Worm (Caenorhabditis elegans) whole organism, early embryonic: ENCODE results near the gene sru-48.

ENCODE experiments used
- B0310.2 ChIP-seq: sonication (generic microtip); optimal IDR thresholded peaks from 2 replicates; lab custom pipeline; 2016; ENCODE audit warnings: mild to moderate bottlenecking, missing genetic modification characterization, missing compliant biosample characterization
- F13C5.2 ChIP-seq: sonication (generic microtip); optimal IDR thresholded peaks from 2 replicates; lab custom pipeline; 2017; ENCODE audit warnings: mild to moderate bottlenecking, missing genetic modification characterization, inconsistent platforms, missing compliant biosample characterization
- aly-1 ChIP-seq: sonication (generic microtip); optimal IDR thresholded peaks from 2 replicates; lab custom pipeline; 2016; ENCODE audit warnings: missing genetic modification characterization, missing compliant biosample characterization
- ama-1 ChIP-seq: fragments of 150-350 bp; optimal IDR thresholded peaks from 2 replicates; lab custom pipeline; 2014
- ceh-13 ChIP-seq: fragments of 200-800 bp; sonication (Bioruptor generic); optimal IDR thresholded peaks from 2 replicates; lab custom pipeline; 2018; ENCODE audit warnings: mild to moderate bottlenecking, missing genetic modification characterization, missing compliant biosample characterization
- ceh-36 ChIP-seq: sonication (generic microtip); optimal IDR thresholded peaks from 2 replicates; lab custom pipeline; 2016; ENCODE audit warnings: missing genetic modification characterization, inconsistent platforms, missing compliant biosample characterization
- ets-7 ChIP-seq: sonication (generic microtip); optimal IDR thresholded peaks from 2 replicates; lab custom pipeline; 2016; ENCODE audit warnings: missing genotype, missing genetic modification characterization, missing compliant biosample characterization
- flt-1 ChIP-seq: fragments of 200-800 bp; sonication (Bioruptor generic); IDR thresholded peaks from 2 replicates; pipeline ENCODE4 v1.3.6; 2022; ENCODE audit warnings: missing genetic modification characterization, missing compliant biosample characterization
- hmbx-1 ChIP-seq: sonication (generic microtip); optimal IDR thresholded peaks from 2 replicates; lab custom pipeline; 2016; ENCODE audit warnings: mild to moderate bottlenecking, missing genetic modification characterization, missing compliant biosample characterization
- hmg-4 ChIP-seq: fragments of 200-800 bp; sonication (Bioruptor generic); optimal IDR thresholded peaks from 2 replicates; lab custom pipeline; 2018; ENCODE audit warnings: mild to moderate bottlenecking, missing genetic modification characterization, missing compliant biosample characterization
- hnd-1 ChIP-seq: sonication (generic microtip); optimal IDR thresholded peaks from 2 replicates; lab custom pipeline; 2016; ENCODE audit warnings: missing genetic modification characterization, missing compliant biosample characterization
- pes-1 ChIP-seq: fragments of 200-800 bp; sonication (Bioruptor generic); IDR thresholded peaks from 2 replicates; pipeline ENCODE4 v1.3.6; 2022; ENCODE audit warnings: missing genetic modification reagents, missing genetic modification characterization, missing compliant biosample characterization
- scrt-1 ChIP-seq: fragments of 200-800 bp; sonication (Bioruptor generic); IDR thresholded peaks from 2 replicates; pipeline ENCODE4 v1.3.6; 2022; ENCODE audit warnings: missing genetic modification characterization, missing compliant biosample characterization
- sea-1 ChIP-seq: fragments of 200-800 bp; sonication (Bioruptor generic); conservative IDR thresholded peaks from 2 replicates; pipeline ENCODE4 v1.3.6; 2022; ENCODE audit warnings: missing genetic modification characterization, missing compliant biosample characterization
- tbx-11 ChIP-seq: fragments of 200-800 bp; sonication (Bioruptor generic); IDR thresholded peaks from 2 replicates; pipeline ENCODE4 v1.3.6; 2022; ENCODE audit warnings: missing genetic modification characterization, missing compliant biosample characterization
- tbx-37 ChIP-seq: fragments of 200-800 bp; sonication (Bioruptor generic); conservative IDR thresholded peaks from 2 replicates; pipeline ENCODE4 v1.3.6; 2022; ENCODE audit warnings: missing genetic modification reagents, missing genetic modification characterization, missing compliant biosample characterization
- tra-4 ChIP-seq: sonication (generic microtip); optimal IDR thresholded peaks from 2 replicates; lab custom pipeline; 2017; ENCODE audit warnings: missing genetic modification characterization, missing compliant biosample characterization

Gene sru-48

DNA sequence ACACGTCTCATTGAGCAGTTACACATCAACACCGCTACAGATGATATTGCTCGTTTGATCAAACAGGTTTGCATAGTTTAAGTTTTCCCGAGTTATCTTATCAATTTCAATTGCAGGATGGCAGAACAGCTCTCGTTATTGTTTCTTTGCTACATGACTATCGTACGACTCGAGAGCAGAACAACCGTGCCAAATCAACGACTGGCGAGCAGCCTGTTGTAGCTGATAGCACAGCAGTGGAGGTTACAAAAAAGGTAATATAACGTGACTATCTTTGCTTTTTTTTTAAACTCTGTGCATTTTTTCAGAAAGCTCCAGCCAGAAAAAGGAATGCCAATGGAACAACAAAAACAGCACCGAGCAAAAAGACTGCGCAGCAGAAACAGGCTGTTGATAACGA is 22.4 kb downstream of the sru-48 start:
- TF ChIP-seq ceh-13 (GFP tag; lab: Kevin White, UChicago) (no peak), F13C5.2 (tag; lab: Kevin White, UChicago) (no peak), hmbx-1 (tag; lab: Kevin White, UChicago) (no peak), hnd-1 (no peak), hmg-4 (GFP tag; lab: Kevin White, UChicago) (no peak), ets-7 (tag; lab: Kevin White, UChicago) (no peak), ama-1 (lab: Kevin White, UChicago) (no peak), pes-1 (GFP tag; lab: Robert Waterston, UW) (no peak), scrt-1 (GFP tag; lab: Robert Waterston, UW) (no peak), sea-1 (GFP tag; lab: Robert Waterston, UW) (no peak), aly-1 (no peak), tbx-11 (GFP tag; lab: Robert Waterston, UW) (no peak), ceh-36 (tag; lab: Kevin White, UChicago) (no peak), flt-1 (no peak), B0310.2 (tag; lab: Kevin White, UChicago) (no peak), tra-4 (tag; lab: Kevin White, UChicago) (no peak)

ce11 chrX:5202923-5203322 is 22.9 kb downstream of the sru-48 start:
- no peak for TF ChIP-seq pes-1 (GFP tag; lab: Robert Waterston, UW)
- no peak for TF ChIP-seq scrt-1 (GFP tag; lab: Robert Waterston, UW)
- no peak for TF ChIP-seq F13C5.2 (tag; lab: Kevin White, UChicago)
- TF ChIP-seq tbx-37 (GFP tag; lab: Robert Waterston, UW) = no peak
- no peak for TF ChIP-seq ceh-36 (tag; lab: Kevin White, UChicago)
- no peak for TF ChIP-seq tra-4 (tag; lab: Kevin White, UChicago)

DNA sequence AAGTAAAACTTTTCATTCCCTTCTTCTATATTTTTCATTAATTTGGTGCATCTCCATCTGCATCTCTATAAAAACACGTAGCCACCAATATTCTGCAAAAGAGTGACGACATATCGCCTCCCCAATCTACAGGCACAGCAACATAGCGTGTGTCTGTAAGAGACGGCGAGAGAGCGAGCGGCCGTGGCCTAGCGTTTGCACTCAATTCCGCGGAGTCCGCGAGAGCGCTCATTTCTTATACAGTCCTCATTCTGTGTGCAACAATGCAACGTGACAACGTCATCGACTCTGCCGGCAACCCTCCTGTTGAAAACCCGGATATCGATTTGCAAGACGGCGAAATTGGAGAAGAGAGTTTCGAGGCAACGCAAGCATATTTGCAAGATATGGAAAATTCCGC is 25.6 kb downstream of the sru-48 start, which contains the start of gene H28G03.2:
Gene H28G03.2, plus strand, starts transcription at position 200 of the 400 bp plus-strand sequence.
- no peak for TF ChIP-seq hnd-1
- TF ChIP-seq ceh-36 (tag; lab: Kevin White, UChicago) = no peak
- no peak for TF ChIP-seq ama-1 (lab: Kevin White, UChicago)
- TF ChIP-seq sea-1 (GFP tag; lab: Robert Waterston, UW) = no peak
- TF ChIP-seq B0310.2 (tag; lab: Kevin White, UChicago) = no peak
- TF ChIP-seq scrt-1 (GFP tag; lab: Robert Waterston, UW) = no peak
- no peak for TF ChIP-seq pes-1 (GFP tag; lab: Robert Waterston, UW)
- no peak for TF ChIP-seq flt-1
- TF ChIP-seq hmbx-1 (tag; lab: Kevin White, UChicago) = no peak
- no peak for TF ChIP-seq tra-4 (tag; lab: Kevin White, UChicago)
- TF ChIP-seq ceh-13 (GFP tag; lab: Kevin White, UChicago) = no peak
- peak; percentile 64 for TF ChIP-seq aly-1
- TF ChIP-seq ets-7 (tag; lab: Kevin White, UChicago) = peak; percentile 28
- TF ChIP-seq F13C5.2 (tag; lab: Kevin White, UChicago) = no peak
- peak; percentile 71 for TF ChIP-seq hmg-4 (GFP tag; lab: Kevin White, UChicago)

DNA sequence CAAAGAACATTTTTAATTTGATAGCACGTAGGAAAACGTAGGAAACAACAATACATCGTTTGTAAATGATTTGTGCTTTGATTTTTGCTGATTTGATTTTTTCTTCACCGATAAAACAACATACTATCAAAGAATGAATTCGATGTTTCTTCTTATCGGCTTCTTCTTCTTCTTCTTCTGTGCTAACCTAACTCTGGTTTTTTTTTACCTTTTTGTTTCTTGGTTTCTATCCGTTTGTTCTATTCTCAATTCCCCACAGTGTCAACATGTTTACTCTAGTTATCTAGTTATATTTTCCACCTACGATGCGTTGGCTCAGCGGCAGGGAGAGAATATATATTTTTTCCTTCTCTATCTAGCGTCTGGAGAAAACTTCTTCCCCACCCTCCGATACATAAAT is 27.8 kb downstream of the sru-48 start:
- TF ChIP-seq hmbx-1 (tag; lab: Kevin White, UChicago) (no peak), tbx-37 (GFP tag; lab: Robert Waterston, UW) (no peak), ceh-13 (GFP tag; lab: Kevin White, UChicago) (no peak)

DNA sequence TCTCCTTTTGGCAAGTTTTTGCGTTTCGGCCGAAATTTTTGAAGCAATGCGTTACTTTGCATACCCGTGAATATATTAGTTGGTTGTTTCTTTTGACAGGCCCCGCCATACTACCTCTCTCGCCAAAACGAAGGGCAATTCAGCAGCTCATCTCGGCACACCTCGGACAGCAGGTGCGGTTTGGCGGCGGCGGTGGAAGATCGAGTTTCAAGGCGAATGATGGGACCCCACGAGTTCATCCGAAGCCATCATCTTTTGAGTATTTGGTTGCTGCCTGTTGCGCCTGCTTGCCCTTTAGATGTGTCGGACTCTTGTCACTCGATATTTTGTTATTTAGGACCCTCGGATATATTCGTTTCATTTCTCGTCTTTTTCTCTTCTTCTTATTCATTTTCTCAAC is 28.4 kb downstream of the sru-48 start:
- TF ChIP-seq tbx-37 (GFP tag; lab: Robert Waterston, UW) (no peak), ceh-13 (GFP tag; lab: Kevin White, UChicago) (no peak), ets-7 (tag; lab: Kevin White, UChicago) (no peak), tra-4 (tag; lab: Kevin White, UChicago) (no peak), hmg-4 (GFP tag; lab: Kevin White, UChicago) (no peak), sea-1 (GFP tag; lab: Robert Waterston, UW) (no peak), ceh-36 (tag; lab: Kevin White, UChicago) (no peak), flt-1 (no peak), aly-1 (no peak), tbx-11 (GFP tag; lab: Robert Waterston, UW) (no peak), pes-1 (GFP tag; lab: Robert Waterston, UW) (no peak), ama-1 (lab: Kevin White, UChicago) (no peak), F13C5.2 (tag; lab: Kevin White, UChicago) (no peak), hnd-1 (no peak)

ce11 chrX:5208831-5209230 is 28.9 kb downstream of the sru-48 start:
- TF ChIP-seq tbx-11 (GFP tag; lab: Robert Waterston, UW) = no peak
- no peak for TF ChIP-seq ceh-13 (GFP tag; lab: Kevin White, UChicago)
- TF ChIP-seq B0310.2 (tag; lab: Kevin White, UChicago) = no peak
- TF ChIP-seq pes-1 (GFP tag; lab: Robert Waterston, UW) = no peak
- no peak for TF ChIP-seq sea-1 (GFP tag; lab: Robert Waterston, UW)
- no peak for TF ChIP-seq hmbx-1 (tag; lab: Kevin White, UChicago)
- TF ChIP-seq scrt-1 (GFP tag; lab: Robert Waterston, UW) = no peak
- no peak for TF ChIP-seq flt-1
- no peak for TF ChIP-seq tbx-37 (GFP tag; lab: Robert Waterston, UW)
- TF ChIP-seq tra-4 (tag; lab: Kevin White, UChicago) = no peak
- TF ChIP-seq hnd-1 = no peak
- no peak for TF ChIP-seq ceh-36 (tag; lab: Kevin White, UChicago)
- no peak for TF ChIP-seq aly-1
- no peak for TF ChIP-seq ama-1 (lab: Kevin White, UChicago)
- no peak for TF ChIP-seq F13C5.2 (tag; lab: Kevin White, UChicago)
- no peak for TF ChIP-seq ets-7 (tag; lab: Kevin White, UChicago)
- TF ChIP-seq hmg-4 (GFP tag; lab: Kevin White, UChicago) = no peak

DNA sequence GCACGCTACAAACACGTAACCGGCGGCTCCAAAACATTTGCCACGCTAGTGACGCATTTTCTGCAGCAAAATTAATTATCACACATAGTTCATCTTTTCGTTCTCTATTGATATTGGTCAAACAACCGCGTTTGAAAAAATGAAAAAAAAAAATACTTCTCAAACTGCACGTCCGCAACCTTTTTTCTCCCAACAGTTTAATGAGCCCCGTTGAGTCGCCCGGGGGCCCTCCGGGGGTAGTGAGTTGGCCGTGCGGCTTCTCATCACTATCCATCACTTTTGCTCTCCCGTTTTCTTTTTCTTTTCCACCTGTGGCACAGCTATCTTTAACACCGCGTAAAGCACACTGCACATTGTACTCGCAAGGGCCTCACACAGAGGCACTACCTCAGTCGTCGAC is 29.5 kb downstream of the sru-48 start:
- no peak for TF ChIP-seq aly-1
- no peak for TF ChIP-seq ceh-36 (tag; lab: Kevin White, UChicago)
- no peak for TF ChIP-seq F13C5.2 (tag; lab: Kevin White, UChicago)
- no peak for TF ChIP-seq sea-1 (GFP tag; lab: Robert Waterston, UW)
- TF ChIP-seq B0310.2 (tag; lab: Kevin White, UChicago) = no peak
- TF ChIP-seq tra-4 (tag; lab: Kevin White, UChicago) = no peak
